Worm (Caenorhabditis elegans) whole organism, midembryonic: ENCODE results near the gene C01F6.14.

Experiments
- flt-1 ChIP-seq: fragments of 200-800 bp; sonication (Bioruptor generic); IDR thresholded peaks from 2 replicates; pipeline ENCODE4 v1.3.6; 2022; ENCODE audit warnings: missing genetic modification characterization, missing compliant biosample characterization
- tab-1 ChIP-seq: fragments of 200-800 bp; sonication (Bioruptor generic); IDR thresholded peaks from 2 replicates; pipeline ENCODE4 v1.3.6; 2022; ENCODE audit warnings: missing genetic modification characterization, missing compliant biosample characterization
- ztf-29 ChIP-seq: fragments of 200-800 bp; sonication (Bioruptor generic); IDR thresholded peaks from 2 replicates; pipeline ENCODE4 v1.3.6; 2022; ENCODE audit warnings: missing genetic modification reagents, missing genetic modification characterization, missing compliant biosample characterization

DNA sequence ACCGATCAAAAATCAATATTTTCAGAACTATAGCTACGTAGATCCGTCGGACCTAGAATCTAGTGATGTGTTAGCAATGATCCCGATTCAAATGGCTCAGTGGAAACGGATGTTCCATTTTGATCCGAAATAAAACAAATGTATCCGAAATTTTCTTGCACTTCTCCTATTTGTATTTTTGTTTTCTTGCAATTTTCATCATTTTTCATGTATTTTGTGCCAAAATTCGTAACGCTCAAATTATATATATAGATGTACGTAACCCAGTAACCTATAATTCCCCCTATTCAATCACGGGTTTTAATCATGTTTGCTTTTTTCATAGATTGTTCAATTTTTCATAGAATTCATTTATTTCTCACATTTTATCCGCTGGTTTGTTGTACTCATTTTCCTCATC, 5.0 kb downstream of the C01F6.14 start, which contains the start of gene gldi-10:
- no peak for TF ChIP-seq tab-1 (GFP tag; lab: Robert Waterston, UW)
- TF ChIP-seq ztf-29: no peak
- TF ChIP-seq flt-1: no peak
